Worm (Caenorhabditis elegans) whole organism, L4 larva: ENCODE data around the gene F36A4.4.

ENCODE experiments used
- Y48G9A.11 ChIP-seq: fragments of 200-800 bp; sonication (Bioruptor generic); IDR thresholded peaks from 2 replicates; pipeline ENCODE4 v1.3.6; 2022; ENCODE audit warnings: missing genetic modification reagents, missing genetic modification characterization, missing compliant biosample characterization
- Y75B8A.6 ChIP-seq: fragments of 200-800 bp; sonication (Bioruptor generic); IDR thresholded peaks from 2 replicates; pipeline ENCODE4 v1.3.6; 2022; ENCODE audit warnings: missing genetic modification reagents, missing genetic modification characterization, missing compliant biosample characterization
- ZK546.5 ChIP-seq, 2 experiments: sonication (generic microtip); optimal IDR thresholded peaks; 2 replicates each; lab custom pipeline; 2017; ENCODE audit warnings: missing biosample characterization in 2 of 2, missing genetic modification characterization in 2 of 2
- ceh-82 ChIP-seq: sonication (generic microtip); optimal IDR thresholded peaks from 2 replicates; lab custom pipeline; 2017; ENCODE audit warnings: missing biosample characterization, missing genetic modification characterization
- daf-12 ChIP-seq: fragments of 150-350 bp; optimal IDR thresholded peaks from 2 replicates; lab custom pipeline; 2014; ENCODE audit warnings: missing biosample characterization, missing genetic modification reagents, missing genetic modification characterization
- daf-16 ChIP-seq, 3 experiments: sonication (generic microtip); optimal IDR thresholded peaks; 2 replicates each; lab custom pipeline; 2016 to 2017; ENCODE audit warnings: missing genetic modification characterization in 3 of 3, missing genetic modification reagents in 3 of 3, mild to moderate bottlenecking in 2 of 3, missing compliant biosample characterization in 2 of 3, missing biosample characterization in 1 of 3, moderate library complexity in 1 of 3
- daf-8 ChIP-seq: fragments of 200-800 bp; sonication (Bioruptor generic); IDR thresholded peaks from 2 replicates; pipeline ENCODE4 v1.3.6; 2022; ENCODE audit warnings: missing genetic modification characterization, missing compliant biosample characterization
- dmd-6 ChIP-seq: fragments of 200-800 bp; sonication (Bioruptor generic); IDR thresholded peaks from 2 replicates; pipeline ENCODE4 v1.3.6; 2022; ENCODE audit warnings: missing genetic modification reagents, missing genetic modification characterization, missing compliant biosample characterization
- fkh-10 ChIP-seq: fragments of 150-350 bp; optimal IDR thresholded peaks from 2 replicates; lab custom pipeline; 2014; ENCODE audit warnings: missing biosample characterization, missing genetic modification reagents, missing genetic modification characterization
- fos-1 ChIP-seq: fragments of 150-350 bp; optimal IDR thresholded peaks from 2 replicates; lab custom pipeline; 2014; ENCODE audit warnings: missing biosample characterization, missing genetic modification characterization
- hif-1 ChIP-seq, 2 experiments: sonication (generic microtip); optimal IDR thresholded peaks; 2 replicates each; lab custom pipeline; 2016 to 2017; ENCODE audit warnings: missing compliant biosample characterization in 2 of 2, missing genetic modification characterization in 2 of 2, missing genetic modification reagents in 2 of 2, missing genotype in 2 of 2, mild to moderate bottlenecking in 1 of 2
- hlh-11 ChIP-seq: fragments of 200-800 bp; sonication (Bioruptor generic); optimal IDR thresholded peaks from 2 replicates; lab custom pipeline; 2018; ENCODE audit warnings: mild to moderate bottlenecking, missing genetic modification characterization, missing compliant biosample characterization
- hmg-1.1 ChIP-seq: fragments of 200-800 bp; sonication (Bioruptor generic); IDR thresholded peaks from 2 replicates; pipeline ENCODE4 v1.3.6; 2022; ENCODE audit warnings: missing genetic modification reagents, missing genetic modification characterization, missing compliant biosample characterization
- lsy-2 ChIP-seq, 2 experiments: fragments of 150-350 bp in 1 of 2; sonication (generic microtip) in 1 of 2; optimal IDR thresholded peaks; 2 replicates each; lab custom pipeline; 2014 to 2017; ENCODE audit warnings: missing biosample characterization in 2 of 2, missing genetic modification characterization in 2 of 2
- madf-5 ChIP-seq, 2 experiments: fragments of 200-800 bp; sonication (Bioruptor generic); IDR thresholded peaks; 2 replicates each; pipeline ENCODE4 v1.3.6; 2022; ENCODE audit warnings: missing compliant biosample characterization in 2 of 2, missing genetic modification characterization in 2 of 2
- madf-9 ChIP-seq: fragments of 200-800 bp; sonication (Bioruptor generic); conservative IDR thresholded peaks from 2 replicates; pipeline ENCODE4 v1.3.6; 2022; ENCODE audit warnings: missing genetic modification reagents, missing genetic modification characterization, missing compliant biosample characterization
- mep-1 ChIP-seq: fragments of 150-350 bp; sonication (generic microtip); optimal IDR thresholded peaks from 3 replicates; lab custom pipeline; 2014; ENCODE audit warnings: missing biosample characterization, missing genetic modification characterization
- mxl-3 ChIP-seq: fragments of 200-800 bp; sonication (Bioruptor generic); optimal IDR thresholded peaks from 2 replicates; lab custom pipeline; 2018; ENCODE audit warnings: mild to moderate bottlenecking, missing genetic modification characterization, missing compliant biosample characterization
- nhr-28 ChIP-seq: fragments of 150-350 bp; optimal IDR thresholded peaks from 2 replicates; lab custom pipeline; 2014; ENCODE audit warnings: missing biosample characterization, missing genetic modification characterization
- nhr-48 ChIP-seq: sonication (generic microtip); optimal IDR thresholded peaks from 2 replicates; lab custom pipeline; 2016; ENCODE audit warnings: mild to moderate bottlenecking, missing genetic modification characterization, missing compliant biosample characterization
- nhr-76 ChIP-seq: fragments of 150-350 bp; optimal IDR thresholded peaks from 2 replicates; lab custom pipeline; 2014; ENCODE audit warnings: missing biosample characterization, missing genetic modification characterization
- nhr-77 ChIP-seq: fragments of 150-350 bp; optimal IDR thresholded peaks from 2 replicates; lab custom pipeline; 2014; ENCODE audit warnings: missing biosample characterization, missing genetic modification characterization
- pha-4 ChIP-seq, 2 experiments: fragments of 150-350 bp in 1 of 2; fragments of 200-800 bp in 1 of 2; sonication (Bioruptor generic) in 1 of 2; IDR thresholded peaks in 1 of 2; optimal IDR thresholded peaks in 1 of 2; 2 replicates each; pipeline versions ENCODE4 v1.3.6 to Lab custom; 2014 to 2022; ENCODE audit warnings: missing genetic modification characterization in 2 of 2, missing genetic modification reagents in 2 of 2, missing biosample characterization in 1 of 2, missing compliant biosample characterization in 1 of 2
- php-3 ChIP-seq: fragments of 200-800 bp; sonication (Bioruptor generic); IDR thresholded peaks from 2 replicates; pipeline ENCODE4 v1.3.6; 2022; ENCODE audit warnings: missing genetic modification reagents, missing genetic modification characterization, missing compliant biosample characterization
- pqm-1 ChIP-seq: sonication (generic microtip); optimal IDR thresholded peaks from 2 replicates; lab custom pipeline; 2017; ENCODE audit warnings: missing biosample characterization, missing genetic modification characterization
- rbr-2 ChIP-seq: sonication (generic microtip); optimal IDR thresholded peaks from 2 replicates; lab custom pipeline; 2016; ENCODE audit warnings: missing genotype, missing genetic modification characterization, missing compliant biosample characterization
- sdz-12 ChIP-seq: fragments of 200-800 bp; sonication (Bioruptor generic); optimal IDR thresholded peaks from 2 replicates; lab custom pipeline; 2018; ENCODE audit warnings: mild to moderate bottlenecking, missing genetic modification characterization, missing compliant biosample characterization
- set-16 ChIP-seq: fragments of 200-800 bp; sonication (Bioruptor generic); IDR thresholded peaks from 2 replicates; pipeline ENCODE4 v1.3.6; 2022; ENCODE audit warnings: missing genetic modification reagents, missing genetic modification characterization, missing compliant biosample characterization
- snpc-4 ChIP-seq: fragments of 150-350 bp; optimal IDR thresholded peaks from 2 replicates; lab custom pipeline; 2014; ENCODE audit warnings: missing biosample characterization, missing genetic modification characterization
- tra-1 ChIP-seq: fragments of 200-800 bp; sonication (Bioruptor generic); IDR thresholded peaks from 2 replicates; pipeline ENCODE4 v1.3.6; 2022; ENCODE audit warnings: missing genetic modification reagents, missing genetic modification characterization, missing compliant biosample characterization
- unc-62 ChIP-seq, 3 experiments: fragments of 150-350 bp in 1 of 3; sonication (generic microtip); optimal IDR thresholded peaks in 2 of 3; peaks in 1 of 3; 1 replicate in 1 of 3; 2 replicates in 2 of 3; lab custom pipeline; 2014 to 2017; ENCODE audit warnings: missing biosample characterization in 3 of 3, missing genetic modification characterization in 3 of 3, missing genetic modification reagents in 3 of 3, missing genotype in 1 of 3
- zip-11 ChIP-seq: fragments of 200-800 bp; sonication (Bioruptor generic); IDR thresholded peaks from 2 replicates; pipeline ENCODE4 v1.3.6; 2022; ENCODE audit warnings: missing genetic modification characterization, missing compliant biosample characterization

F36A4.4 gene

ce11 chrIV:4247334-4247733, 20.1 kb upstream of the F36A4.4 start (continued):
- TF ChIP-seq Y75B8A.6 (GFP tag; lab: Robert Waterston, UW) (no peak), Y48G9A.11 (GFP tag; lab: Robert Waterston, UW) (no peak), hif-1 (tag; optimal IDR thresholded peaks at IDR 0.05; lab: Kevin White, UChicago) (no peak)

ce11 chrIV:4247770-4248169, 19.6 kb upstream of the F36A4.4 start, which contains the start of gene ama-1:
ama-1 (plus strand) TSS chrIV:4248070.
- TF ChIP-seq php-3 (GFP tag; lab: Robert Waterston, UW) (no peak), sdz-12 (GFP tag; lab: Kevin White, UChicago) (no peak), ceh-82 (no peak), nhr-77 (tag; lab: Kevin White, UChicago) (no peak), madf-9 (GFP tag; lab: Robert Waterston, UW) (no peak), tra-1 (GFP tag; lab: Robert Waterston, UW) (no peak), daf-8 (GFP tag; lab: Robert Waterston, UW) (no peak), fkh-10 (GFP tag; lab: Kevin White, UChicago) (no peak), mxl-3 (GFP tag; lab: Kevin White, UChicago) (no peak), pha-4 (GFP tag; IDR thresholded peaks at IDR 0.05; lab: Robert Waterston, UW) (no peak), pha-4 (tag; optimal IDR thresholded peaks at IDR 0.05; lab: Kevin White, UChicago) (no peak), madf-5 (GFP tag; IDR thresholded peaks at IDR 0.05; lab: Robert Waterston, UW) (no peak), nhr-28 (no peak), rbr-2 (no peak), daf-12 (no peak), snpc-4 (tag; lab: Kevin White, UChicago) (no peak), nhr-76 (tag; lab: Kevin White, UChicago) (no peak), lsy-2 (tag; optimal IDR thresholded peaks at IDR 0.05; lab: Kevin White, UChicago) (no peak), daf-16 (GFP tag; optimal IDR thresholded peaks at IDR 0.05; lab: Kevin White, UChicago) (no peak), daf-16 (tag; optimal IDR thresholded peaks at IDR 0.05; lab: Kevin White, UChicago) (no peak)

ce11 chrIV:4254989-4255582, 12.3 kb upstream of the F36A4.4 start:
- no peak for TF ChIP-seq unc-62 (GFP tag; optimal IDR thresholded peaks at IDR 0.05 in 1 of 2; lab: Kevin White, UChicago)
- TF ChIP-seq unc-62 (tag; optimal IDR thresholded peaks at IDR 0.05; lab: Kevin White, UChicago), result no peak
- peak; percentile 77 for TF ChIP-seq set-16 (GFP tag; lab: Robert Waterston, UW)
- TF ChIP-seq zip-11 (GFP tag; lab: Robert Waterston, UW), result no peak
- TF ChIP-seq lsy-2 (tag; optimal IDR thresholded peaks at IDR 0.05; lab: Kevin White, UChicago), result no peak

- TF ChIP-seq hmg-1.1 (GFP tag; lab: Robert Waterston, UW) (no peak), pqm-1 (tag; lab: Kevin White, UChicago) (peak; percentile 74), nhr-28 (peak; percentile 45), unc-62 (GFP tag; optimal IDR thresholded peaks at IDR 0.05 in 1 of 2; lab: Kevin White, UChicago) (peak in 1 of 2 experiments; percentile 70), unc-62 (tag; optimal IDR thresholded peaks at IDR 0.05; lab: Kevin White, UChicago) (no peak), dmd-6 (GFP tag; lab: Robert Waterston, UW) (peak; percentile 58), ZK546.5 (tag; optimal IDR thresholded peaks at IDR 0.05; lab: Kevin White, UChicago) (no peak), fos-1 (tag; lab: Kevin White, UChicago) (no peak), hlh-11 (tag; lab: Kevin White, UChicago) (peak; percentile 19), mep-1 (tag; lab: Kevin White, UChicago) (no peak), nhr-48 (tag; lab: Kevin White, UChicago) (no peak), tra-1 (GFP tag; lab: Robert Waterston, UW) (no peak)
Observed at ce11 chrIV:4259433-4259832, 8.0 kb upstream of the F36A4.4 start.
